Worm (Caenorhabditis elegans) whole organism, young adult: Measurements from ENCODE around the gene F01G4.4.
A peak's percentile ranks its signal among the peaks of the same experiment; 100 is the strongest.

Source experiments
- B0035.1 ChIP-seq: sonication (generic microtip); optimal IDR thresholded peaks from 2 replicates; lab custom pipeline; 2016; ENCODE audit warnings: missing genetic modification characterization, mild to moderate bottlenecking, missing compliant biosample characterization, missing genotype, missing genetic modification reagents
- C06A6.2 ChIP-seq: fragments of 200-800 bp; sonication (Bioruptor generic); conservative IDR thresholded peaks from 2 replicates; pipeline ENCODE4 v1.3.6; 2022; ENCODE audit warnings: missing genetic modification characterization, missing compliant biosample characterization
- D2030.7 ChIP-seq: fragments of 200-800 bp; sonication (Bioruptor generic); IDR thresholded peaks from 2 replicates; pipeline ENCODE4 v1.3.6; 2022; ENCODE audit warnings: missing genetic modification reagents, missing genetic modification characterization, missing compliant biosample characterization
- F33H1.4 ChIP-seq: fragments of 200-800 bp; sonication (Bioruptor generic); IDR thresholded peaks from 2 replicates; pipeline ENCODE4 v1.3.6; 2022; ENCODE audit warnings: missing genetic modification reagents, missing genetic modification characterization, missing compliant biosample characterization
- F37B4.10 ChIP-seq: fragments of 200-800 bp; sonication (Bioruptor generic); IDR thresholded peaks from 2 replicates; pipeline ENCODE4 v1.3.6; 2022; ENCODE audit warnings: missing genetic modification characterization, missing compliant biosample characterization
- F49E8.2 ChIP-seq: sonication (generic microtip); optimal IDR thresholded peaks from 3 replicates; lab custom pipeline; 2017; ENCODE audit warnings: missing genetic modification characterization, mild to moderate bottlenecking, missing compliant biosample characterization, antibody characterized with exemption, moderate library complexity; ENCODE audit not compliant: insufficient read depth
- F52B5.7 ChIP-seq: sonication (generic microtip); optimal IDR thresholded peaks from 2 replicates; lab custom pipeline; 2016; ENCODE audit warnings: mild to moderate bottlenecking, missing genetic modification characterization, missing compliant biosample characterization
- F57A8.1 ChIP-seq: fragments of 200-800 bp; sonication (Bioruptor generic); optimal IDR thresholded peaks from 2 replicates; lab custom pipeline; 2018; ENCODE audit warnings: mild to moderate bottlenecking, missing genetic modification characterization, moderate library complexity, missing compliant biosample characterization
- K11D2.4 ChIP-seq: fragments of 200-800 bp; sonication (Bioruptor generic); IDR thresholded peaks from 2 replicates; pipeline ENCODE4 v1.3.6; 2022; ENCODE audit warnings: missing genetic modification reagents, missing genetic modification characterization, missing compliant biosample characterization
- T07F8.4 ChIP-seq: sonication (generic microtip); optimal IDR thresholded peaks from 2 replicates; lab custom pipeline; 2016; ENCODE audit warnings: mild to moderate bottlenecking, missing genetic modification characterization, moderate library complexity, missing compliant biosample characterization
- Y95B8A.8 ChIP-seq: fragments of 200-800 bp; sonication (Bioruptor generic); IDR thresholded peaks from 2 replicates; pipeline ENCODE4 v1.3.6; 2022; ENCODE audit warnings: missing genetic modification reagents, missing genetic modification characterization, missing compliant biosample characterization
- ZK185.1 ChIP-seq: sonication (generic microtip); optimal IDR thresholded peaks from 2 replicates; lab custom pipeline; 2016; ENCODE audit warnings: mild to moderate bottlenecking, missing genetic modification characterization, missing compliant biosample characterization; ENCODE audit not compliant: poor library complexity, severe bottlenecking
- ama-1 ChIP-seq, 3 experiments: fragments of 150-350 bp in 1 of 3; sonication (generic microtip) in 2 of 3; optimal IDR thresholded peaks; 2 replicates each; lab custom pipeline; 2014 to 2018; ENCODE audit warnings: missing biosample characterization in 2 of 3, missing genetic modification characterization in 2 of 3, missing genetic modification reagents in 2 of 3
- aptf-3 ChIP-seq: fragments of 200-800 bp; sonication (Bioruptor generic); IDR thresholded peaks from 2 replicates; pipeline ENCODE4 v1.3.6; 2022; ENCODE audit warnings: missing genetic modification characterization, missing compliant biosample characterization
- attf-5 ChIP-seq: fragments of 200-800 bp; sonication (Bioruptor generic); optimal IDR thresholded peaks from 2 replicates; lab custom pipeline; 2018; ENCODE audit warnings: mild to moderate bottlenecking, missing genetic modification characterization, missing compliant biosample characterization
- cebp-1 ChIP-seq, 2 experiments: fragments of 200-800 bp in 1 of 2; sonication (Bioruptor generic) in 1 of 2; sonication (generic microtip) in 1 of 2; IDR thresholded peaks in 1 of 2; optimal IDR thresholded peaks in 1 of 2; 2 replicates each; pipeline versions ENCODE4 v1.3.6 to Lab custom; 2017 to 2022; ENCODE audit warnings: missing compliant biosample characterization in 2 of 2, missing genetic modification characterization in 2 of 2, mild to moderate bottlenecking in 1 of 2, missing genetic modification reagents in 1 of 2, moderate library complexity in 1 of 2
- cebp-2 ChIP-seq: fragments of 200-800 bp; sonication (Bioruptor generic); IDR thresholded peaks from 2 replicates; pipeline ENCODE4 v1.3.6; 2022; ENCODE audit warnings: missing genetic modification characterization, missing compliant biosample characterization
- ceh-100 ChIP-seq: fragments of 200-800 bp; sonication (Bioruptor generic); IDR thresholded peaks from 2 replicates; pipeline ENCODE4 v1.3.6; 2022; ENCODE audit warnings: missing genetic modification reagents, missing genetic modification characterization, missing compliant biosample characterization
- dox-1 ChIP-seq: fragments of 200-800 bp; sonication (Bioruptor generic); IDR thresholded peaks from 2 replicates; pipeline ENCODE4 v1.3.6; 2022; ENCODE audit warnings: missing genetic modification reagents, missing genetic modification characterization, missing compliant biosample characterization
- egl-18 ChIP-seq: fragments of 200-800 bp; sonication (Bioruptor generic); IDR thresholded peaks from 2 replicates; pipeline ENCODE4 v1.3.6; 2022; ENCODE audit warnings: missing genetic modification reagents, missing genetic modification characterization, missing compliant biosample characterization
- egl-44 ChIP-seq: fragments of 200-800 bp; sonication (Bioruptor generic); IDR thresholded peaks from 2 replicates; pipeline ENCODE4 v1.3.6; 2022; ENCODE audit warnings: missing genetic modification reagents, missing genetic modification characterization, missing compliant biosample characterization
- ets-4 ChIP-seq: fragments of 200-800 bp; sonication (Bioruptor generic); optimal IDR thresholded peaks from 2 replicates; lab custom pipeline; 2018; ENCODE audit warnings: mild to moderate bottlenecking, missing genetic modification characterization, missing compliant biosample characterization
- him-1 ChIP-seq: sonication (generic microtip); optimal IDR thresholded peaks from 2 replicates; lab custom pipeline; 2016; ENCODE audit warnings: missing genotype, missing genetic modification reagents, missing genetic modification characterization, missing compliant biosample characterization
- hlh-12 ChIP-seq: sonication (generic microtip); optimal IDR thresholded peaks from 2 replicates; lab custom pipeline; 2016; ENCODE audit warnings: missing genetic modification characterization, missing compliant biosample characterization
- hmg-1.2 ChIP-seq: fragments of 200-800 bp; sonication (Bioruptor generic); IDR thresholded peaks from 2 replicates; pipeline ENCODE4 v1.3.6; 2022; ENCODE audit warnings: missing genetic modification reagents, missing genetic modification characterization, missing compliant biosample characterization
- lag-1 ChIP-seq: fragments of 200-800 bp; sonication (Bioruptor generic); IDR thresholded peaks from 2 replicates; pipeline ENCODE4 v1.3.6; 2022; ENCODE audit warnings: missing genetic modification reagents, missing genetic modification characterization, missing compliant biosample characterization
- lin-40 ChIP-seq: sonication (generic microtip); optimal IDR thresholded peaks from 2 replicates; lab custom pipeline; 2016; ENCODE audit warnings: missing genetic modification characterization, mild to moderate bottlenecking, missing compliant biosample characterization, missing genotype, missing genetic modification reagents
- lsl-1 ChIP-seq: fragments of 200-800 bp; sonication (Bioruptor generic); optimal IDR thresholded peaks from 2 replicates; lab custom pipeline; 2018; ENCODE audit warnings: mild to moderate bottlenecking, missing genetic modification characterization, moderate library complexity, missing compliant biosample characterization
- madf-10 ChIP-seq: sonication (generic microtip); optimal IDR thresholded peaks from 2 replicates; lab custom pipeline; 2016; ENCODE audit warnings: mild to moderate bottlenecking, missing genetic modification characterization, missing compliant biosample characterization
- mcd-1 ChIP-seq: fragments of 200-800 bp; sonication (Bioruptor generic); IDR thresholded peaks from 2 replicates; pipeline ENCODE4 v1.3.6; 2022; ENCODE audit warnings: missing genetic modification reagents, missing genetic modification characterization, missing compliant biosample characterization
- nhr-120 ChIP-seq: fragments of 200-800 bp; sonication (Bioruptor generic); IDR thresholded peaks from 2 replicates; pipeline ENCODE4 v1.3.6; 2022; ENCODE audit warnings: missing genetic modification characterization, missing compliant biosample characterization
- nhr-179 ChIP-seq: sonication (generic microtip); optimal IDR thresholded peaks from 2 replicates; lab custom pipeline; 2016; ENCODE audit warnings: mild to moderate bottlenecking, missing genetic modification characterization, missing compliant biosample characterization
- nhr-80 ChIP-seq: sonication (generic microtip); optimal IDR thresholded peaks from 2 replicates; lab custom pipeline; 2016; ENCODE audit warnings: missing genetic modification characterization, missing compliant biosample characterization
- pha-4 ChIP-seq: fragments of 150-350 bp; sonication (generic microtip); optimal IDR thresholded peaks from 2 replicates; lab custom pipeline; 2014; ENCODE audit warnings: missing biosample characterization, missing genetic modification reagents, missing genetic modification characterization
- rcor-1 ChIP-seq: fragments of 200-800 bp; sonication (Bioruptor generic); IDR thresholded peaks from 2 replicates; pipeline ENCODE4 v1.3.6; 2022; ENCODE audit warnings: missing genetic modification reagents, missing genetic modification characterization, missing compliant biosample characterization
- rec-8 ChIP-seq, 2 experiments: sonication (generic microtip); optimal IDR thresholded peaks; 2 replicates each; lab custom pipeline; 2016; ENCODE audit warnings: mild to moderate bottlenecking in 2 of 2, missing genetic modification characterization in 2 of 2, missing genetic modification reagents in 2 of 2, missing genotype in 2 of 2, missing biosample characterization in 1 of 2, missing compliant biosample characterization in 1 of 2, moderate library complexity in 1 of 2
- rpc-1 ChIP-seq, 2 experiments: fragments of 150-350 bp in 1 of 2; sonication (generic microtip) in 1 of 2; optimal IDR thresholded peaks; 2 replicates each; lab custom pipeline; 2014 to 2018; ENCODE audit warnings: missing biosample characterization in 1 of 2, missing genetic modification characterization in 1 of 2, missing genetic modification reagents in 1 of 2, missing genotype in 1 of 2
- snpc-1.3 ChIP-seq: sonication (generic microtip); optimal IDR thresholded peaks from 2 replicates; lab custom pipeline; 2017; ENCODE audit warnings: missing genetic modification characterization, mild to moderate bottlenecking, missing compliant biosample characterization, antibody characterized with exemption, moderate library complexity, missing genotype, missing genetic modification reagents; ENCODE audit not compliant: insufficient read depth
- somi-1 ChIP-seq: fragments of 200-800 bp; sonication (Bioruptor generic); optimal IDR thresholded peaks from 2 replicates; lab custom pipeline; 2018; ENCODE audit warnings: mild to moderate bottlenecking, missing genetic modification characterization, missing compliant biosample characterization
- tbx-9 ChIP-seq: sonication (generic microtip); optimal IDR thresholded peaks from 2 replicates; lab custom pipeline; 2016; ENCODE audit warnings: borderline replicate concordance, missing genetic modification characterization, inconsistent platforms, missing compliant biosample characterization
- unc-62 ChIP-seq: fragments of 150-350 bp; optimal IDR thresholded peaks from 2 replicates; lab custom pipeline; 2014; ENCODE audit warnings: missing biosample characterization, missing genetic modification reagents, missing genetic modification characterization
- xnd-1 ChIP-seq: sonication (generic microtip); optimal IDR thresholded peaks from 2 replicates; lab custom pipeline; 2016; ENCODE audit warnings: missing genotype, missing genetic modification reagents, missing genetic modification characterization, missing compliant biosample characterization
- ztf-28 ChIP-seq: fragments of 200-800 bp; sonication (Bioruptor generic); IDR thresholded peaks from 2 replicates; pipeline ENCODE4 v1.3.6; 2022; ENCODE audit warnings: missing genetic modification reagents, missing genetic modification characterization, missing compliant biosample characterization

The F01G4.4 gene

ce11 chrIV:11118837-11119491, 24.2 kb upstream of the F01G4.4 start, which contains the start of the genes imp-2 and enpl-1 (continued):
- no peak for TF ChIP-seq hlh-12 (tag; lab: Kevin White, UChicago)
- TF ChIP-seq Y95B8A.8: 0 out of 2 replicates have a peak, but pooled peaks have one; percentile 20
- no peak for TF ChIP-seq xnd-1 (tag; lab: Kevin White, UChicago)
- peak; percentile 74 for TF ChIP-seq somi-1 (GFP tag; lab: Kevin White, UChicago)
- TF ChIP-seq ZK185.1: peak; percentile 57
- TF ChIP-seq dox-1: peak; percentile 96
- TF ChIP-seq B0035.1 (tag; lab: Kevin White, UChicago): no peak
- TF ChIP-seq unc-62 (GFP tag; lab: Kevin White, UChicago): peak; percentile 11
- no peak for TF ChIP-seq cebp-2
- no peak for TF ChIP-seq him-1 (tag; lab: Kevin White, UChicago)
- TF ChIP-seq ztf-28 (GFP tag; lab: Robert Waterston, UW): no peak
- TF ChIP-seq nhr-120 (GFP tag; lab: Robert Waterston, UW): no peak
- TF ChIP-seq F49E8.2 (tag; lab: Kevin White, UChicago): peak; percentile 34
- TF ChIP-seq rpc-1 (optimal IDR thresholded peaks at IDR 0.05; lab: Kevin White, UChicago): no peak
- peak; percentile 5 for TF ChIP-seq rpc-1 (tag; optimal IDR thresholded peaks at IDR 0.05; lab: Kevin White, UChicago)
- TF ChIP-seq madf-10 (tag; lab: Kevin White, UChicago): peak; percentile 77
- no peak for TF ChIP-seq rec-8 (tag; optimal IDR thresholded peaks at IDR 0.05; lab: Kevin White, UChicago)
- TF ChIP-seq attf-5: peak; percentile 88
- TF ChIP-seq F52B5.7: no peak
- peak; percentile 53; the same call in 1 of the 2 replicates for TF ChIP-seq D2030.7 (GFP tag; lab: Robert Waterston, UW)
- TF ChIP-seq nhr-80 (tag; lab: Kevin White, UChicago): peak; percentile 96
- TF ChIP-seq aptf-3 (GFP tag; lab: Robert Waterston, UW): no peak
- TF ChIP-seq mcd-1 (GFP tag; lab: Robert Waterston, UW): peak; percentile 82
- no peak for TF ChIP-seq tbx-9 (tag; lab: Kevin White, UChicago)
- TF ChIP-seq K11D2.4 (GFP tag; lab: Robert Waterston, UW): peak; percentile 60
- peak; percentile 97 for TF ChIP-seq hmg-1.2 (GFP tag; lab: Robert Waterston, UW)
- TF ChIP-seq F57A8.1: peak; percentile 40
- no peak for TF ChIP-seq T07F8.4
- TF ChIP-seq ceh-100 (GFP tag; lab: Robert Waterston, UW): peak; percentile 77
- TF ChIP-seq lag-1 (GFP tag; lab: Robert Waterston, UW): no peak

DNA sequence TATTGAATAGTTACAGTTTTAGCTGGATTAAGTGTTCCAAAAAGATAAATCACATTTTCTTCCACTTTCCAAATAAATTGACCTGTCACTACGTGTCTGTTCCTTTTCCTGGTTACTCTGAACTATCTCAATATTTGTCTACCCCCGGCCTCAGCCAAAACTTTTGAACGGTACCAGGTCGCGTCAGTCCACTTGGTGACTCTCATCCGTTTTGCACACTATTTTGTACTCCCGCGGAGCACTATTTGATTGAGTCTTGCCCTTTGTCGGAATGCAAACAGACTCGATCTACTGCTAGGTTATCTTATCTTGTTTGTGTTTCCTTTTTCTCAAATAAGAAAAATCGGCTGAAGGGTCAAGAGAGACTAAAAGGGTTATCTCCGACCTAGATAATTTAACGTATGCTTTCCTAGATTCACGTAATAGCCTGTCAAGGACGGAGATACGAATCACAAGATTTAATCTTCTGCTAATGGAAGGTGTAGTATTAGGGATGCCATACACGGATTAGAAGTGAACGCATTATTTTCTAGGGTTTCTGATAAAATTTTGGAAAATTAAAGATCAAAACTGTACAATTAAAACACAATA, 23.1 kb upstream of the F01G4.4 start:
- TF ChIP-seq ama-1 (optimal IDR thresholded peaks at IDR 0.05; lab: Kevin White, UChicago) (peak; percentile 5), ama-1 (GFP tag; optimal IDR thresholded peaks at IDR 0.05; lab: Kevin White, UChicago) (no peak), ets-4 (no peak), snpc-1.3 (no peak), hmg-1.2 (GFP tag; lab: Robert Waterston, UW) (no peak)

DNA sequence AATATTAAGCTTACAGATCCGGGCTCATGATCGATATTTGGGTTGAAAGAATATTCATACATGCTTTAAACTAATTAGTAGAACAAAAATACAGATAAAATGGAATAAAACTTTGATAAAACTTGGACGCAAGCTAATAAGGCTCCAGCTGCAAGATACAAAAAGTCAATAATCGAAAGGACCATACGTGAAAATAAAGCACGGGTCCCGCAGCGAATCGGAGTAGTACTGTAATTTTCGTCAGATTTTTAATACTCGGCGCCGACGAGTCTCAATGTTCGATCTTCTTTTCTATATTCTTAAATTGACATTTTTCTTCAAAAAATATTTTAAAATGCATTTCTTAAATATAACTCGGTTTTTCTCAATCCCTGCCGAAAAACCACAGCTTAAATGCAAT, 18.5 kb upstream of the F01G4.4 start, which contains the start of gene spo-11:
spo-11 (minus strand) TSS at position 189 of the 400 bp plus-strand sequence.
- TF ChIP-seq lsl-1 (GFP tag; lab: Kevin White, UChicago) (peak; percentile 94), egl-18 (no peak), F33H1.4 (GFP tag; lab: Robert Waterston, UW) (peak; percentile 92), nhr-179 (tag; lab: Kevin White, UChicago) (no peak), xnd-1 (tag; lab: Kevin White, UChicago) (peak; percentile 83), D2030.7 (GFP tag; lab: Robert Waterston, UW) (0 out of 2 replicates have a peak, but pooled peaks have one; percentile 18), lin-40 (tag; lab: Kevin White, UChicago) (no peak), attf-5 (no peak), him-1 (tag; lab: Kevin White, UChicago) (no peak), C06A6.2 (GFP tag; lab: Robert Waterston, UW) (no peak), pha-4 (no peak), rcor-1 (GFP tag; lab: Robert Waterston, UW) (no peak), egl-44 (GFP tag; lab: Robert Waterston, UW) (no peak), F37B4.10 (no peak), somi-1 (GFP tag; lab: Kevin White, UChicago) (no peak), cebp-1 (GFP tag; IDR thresholded peaks at IDR 0.05; lab: Robert Waterston, UW) (no peak), cebp-1 (tag; optimal IDR thresholded peaks at IDR 0.05; lab: Kevin White, UChicago) (no peak)
